Fruit fly (Drosophila melanogaster): ENCODE measurements around the gene grp.
A peak's percentile ranks its signal among the peaks of the same experiment; 100 is the strongest.

Gene grp

DNA sequence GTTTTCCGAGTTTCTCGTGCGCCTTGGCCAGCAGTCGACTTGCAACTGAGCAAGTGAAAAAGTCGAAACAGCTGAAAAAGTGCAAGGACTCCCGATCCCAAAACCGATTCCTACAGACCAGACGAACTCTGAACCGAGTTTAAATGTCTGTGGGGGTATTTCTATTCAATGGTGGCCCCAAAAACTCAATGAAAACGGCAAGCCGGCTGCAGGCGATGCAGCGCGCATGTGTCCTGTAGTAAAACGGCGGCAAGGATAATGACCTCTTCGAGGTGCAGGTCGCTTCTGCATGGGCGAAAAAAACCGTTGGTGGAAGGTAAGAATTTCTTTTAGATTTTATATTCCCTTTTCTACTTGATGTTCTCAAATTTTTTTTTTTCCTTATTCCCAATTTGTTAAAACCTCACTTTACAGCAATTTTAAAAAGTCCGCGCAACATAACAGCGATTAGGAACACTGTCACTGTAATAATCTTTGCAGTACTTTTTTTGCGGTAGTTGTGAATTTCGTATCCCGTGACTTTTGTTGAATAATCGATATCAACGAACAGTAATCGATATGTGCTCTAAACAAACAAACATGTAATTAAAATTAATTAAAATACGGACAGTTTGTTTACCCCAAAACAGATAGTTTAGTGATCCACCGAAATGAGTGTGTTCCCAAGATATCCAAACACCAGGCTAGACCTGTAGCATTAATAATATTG lies 3.0 kb upstream of the grp start, which contains the start of the genes Trpgamma and her (continued):
- TF ChIP-seq Mrtf (GFP tag; IDR thresholded peaks at IDR 0.05) (no peak), sim (GFP tag; IDR thresholded peaks at IDR 0.05) (no peak), ttk (GFP tag; IDR thresholded peaks at IDR 0.05) (no peak), mam (GFP tag; optimal IDR thresholded peaks at IDR 0.05) (no peak), CG1024 (GFP tag; IDR thresholded peaks at IDR 0.05) (no peak), crp (GFP tag; optimal IDR thresholded peaks at IDR 0.05) (no peak), CG18764 (GFP tag; optimal IDR thresholded peaks at IDR 0.05) (no peak), CHES-1-like (GFP tag; optimal IDR thresholded peaks at IDR 0.05) (peak; percentile 25), bowl (GFP tag; IDR thresholded peaks at IDR 0.05) (no peak), Scr (GFP tag; IDR thresholded peaks at IDR 0.05; ENCODE audit: partially characterized antibody) (peak; percentile 91), dan (GFP tag; IDR thresholded peaks at IDR 0.05) (no peak), esg (GFP tag; conservative IDR thresholded peaks at IDR 0.05) (no peak), CG12236 (GFP tag; optimal IDR thresholded peaks at IDR 0.05) (peak; percentile 16), Myb (GFP tag; optimal IDR thresholded peaks at IDR 0.05) (peak; percentile 37), gt (GFP tag; IDR thresholded peaks at IDR 0.05) (no peak), rib (GFP tag; IDR thresholded peaks at IDR 0.05) (no peak), CG18599 (GFP tag; optimal IDR thresholded peaks at IDR 0.05) (no peak), Bgb (GFP tag; IDR thresholded peaks at IDR 0.05; ENCODE audit: partially characterized antibody) (peak; percentile 93), CG31441 (GFP tag; IDR thresholded peaks at IDR 0.05) (peak; percentile 85), row (GFP tag; IDR thresholded peaks at IDR 0.05) (peak; percentile 38; the same call in 1 of the 3 replicates), CG13775 (GFP tag; optimal IDR thresholded peaks at IDR 0.05) (no peak), zfh1 (GFP tag; IDR thresholded peaks at IDR 0.05) (no peak), ham (GFP tag; IDR thresholded peaks at IDR 0.05) (no peak), CG1603 (tag; optimal IDR thresholded peaks at IDR 0.05) (peak; percentile 78), Atf3 (GFP tag; optimal IDR thresholded peaks at IDR 0.05) (no peak), Atf-2 (GFP tag; optimal IDR thresholded peaks at IDR 0.05) (no peak), zfh2 (GFP tag; optimal IDR thresholded peaks at IDR 0.05) (peak; percentile 15), chn (GFP tag; optimal IDR thresholded peaks at IDR 0.05) (no peak), btn (GFP tag; optimal IDR thresholded peaks at IDR 0.05) (no peak), CG10431 (GFP tag; optimal IDR thresholded peaks at IDR 0.05) (no peak), CG33213 (GFP tag; optimal IDR thresholded peaks at IDR 0.05) (peak; percentile 43), ab (GFP tag; optimal IDR thresholded peaks at IDR 0.05) (no peak), slbo (GFP tag; IDR thresholded peaks at IDR 0.05) (no peak), insv (GFP tag; optimal IDR thresholded peaks at IDR 0.05) (no peak), sima (GFP tag; optimal IDR thresholded peaks at IDR 0.05) (no peak), lola (GFP tag; optimal IDR thresholded peaks at IDR 0.05) (no peak), NK7.1 (GFP tag; optimal IDR thresholded peaks at IDR 0.05) (no peak), odd (GFP tag; optimal IDR thresholded peaks at IDR 0.05) (no peak), tup (GFP tag; optimal IDR thresholded peaks at IDR 0.05) (no peak), gem (tag; optimal IDR thresholded peaks at IDR 0.05) (no peak), ERR (GFP tag; optimal IDR thresholded peaks at IDR 0.05) (no peak), crc (GFP tag; optimal IDR thresholded peaks at IDR 0.05) (no peak), CG6654 (GFP tag; optimal IDR thresholded peaks at IDR 0.05) (no peak), sug (tag; optimal IDR thresholded peaks at IDR 0.05) (no peak), cato (GFP tag; optimal IDR thresholded peaks at IDR 0.05; ENCODE audit: borderline replicate concordance) (no peak), lmd (GFP tag; IDR thresholded peaks at IDR 0.05) (no peak), fd64A (GFP tag; optimal IDR thresholded peaks at IDR 0.05) (no peak), chm (GFP tag; IDR thresholded peaks at IDR 0.05) (no peak), CG5953 (GFP tag; IDR thresholded peaks at IDR 0.05) (no peak), Neu2 (GFP tag; optimal IDR thresholded peaks at IDR 0.05; ENCODE audit: borderline replicate concordance) (no peak), gcm2 (GFP tag; optimal IDR thresholded peaks at IDR 0.05) (no peak)
